Fruit fly (Drosophila melanogaster): Measurements from ENCODE around the gene miple2.

DNA sequence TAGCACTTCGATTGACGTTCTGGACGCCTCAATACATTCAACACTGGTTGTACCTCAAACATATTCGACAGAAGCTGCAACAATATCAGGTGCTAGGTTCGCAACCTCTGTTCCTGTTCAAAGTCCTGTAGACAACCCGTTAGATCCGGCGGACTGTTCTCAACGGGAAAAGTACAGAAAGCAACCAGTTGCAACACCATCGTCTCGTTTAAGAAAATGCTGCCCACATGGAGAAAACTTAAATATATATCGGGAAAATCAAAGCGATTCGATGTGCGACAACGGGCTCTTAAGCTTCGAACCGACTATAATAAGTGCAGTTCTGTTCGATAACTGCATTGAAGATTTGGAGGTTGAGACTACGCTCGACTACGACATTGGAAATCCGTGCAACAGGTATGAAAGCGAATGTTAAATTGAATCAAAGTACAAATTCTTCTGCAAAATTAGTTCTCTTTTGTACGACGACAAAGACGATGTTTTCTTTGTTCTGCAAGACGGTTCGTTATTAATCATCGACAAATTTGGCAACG is 22.7 kb upstream of the miple2 start:
- no peak for TF ChIP-seq psq (optimal IDR thresholded peaks at IDR 0.05)
- no peak for TF ChIP-seq ttk (optimal IDR thresholded peaks at IDR 0.05)
- no peak for TF ChIP-seq h (optimal IDR thresholded peaks at IDR 0.05)
